Worm (Caenorhabditis elegans) whole organism, mixed stage, embryonic: ENCODE measurements around the gene pqn-35.

ENCODE experiments used
- elt-3 ChIP-seq: fragments of 150-350 bp; optimal IDR thresholded peaks from 2 replicates; lab custom pipeline; 2014; ENCODE audit warnings: missing biosample characterization, missing genetic modification characterization
- nhr-237 ChIP-seq: fragments of 150-350 bp; optimal IDR thresholded peaks from 2 replicates; lab custom pipeline; 2014; ENCODE audit warnings: missing biosample characterization, missing genetic modification characterization
- snpc-4 ChIP-seq: fragments of 150-350 bp; optimal IDR thresholded peaks from 2 replicates; lab custom pipeline; 2014; ENCODE audit warnings: missing biosample characterization, missing genetic modification characterization
- sptf-1 ChIP-seq: sonication (generic microtip); optimal IDR thresholded peaks from 2 replicates; lab custom pipeline; 2017; ENCODE audit warnings: mild to moderate bottlenecking, missing genetic modification characterization, moderate library complexity, missing compliant biosample characterization

ce11 chrII:4665359-4665758 is 52.6 kb downstream of the pqn-35 start, which contains the start of gene T05A7.11:
- TF ChIP-seq snpc-4 (tag; lab: Kevin White, UChicago) = no peak
- TF ChIP-seq elt-3 (tag; lab: Kevin White, UChicago) = no peak
- TF ChIP-seq nhr-237 = no peak
- no peak for TF ChIP-seq sptf-1 (tag; lab: Kevin White, UChicago)
